Fruit fly (Drosophila melanogaster) whole organism, embryonic: Measurements from ENCODE around the gene DCTN1-p150.

Source experiments
- Ada2b ChIP-seq: fragments of 200-800 bp; sonication (Bioruptor generic); IDR thresholded peaks from 2 replicates; pipeline ENCODE4 v1.3.6; 2022; ENCODE audit warnings: missing biosample characterization, missing genetic modification characterization
- Blimp-1 ChIP-seq: fragments of 200-800 bp; sonication (Bioruptor generic); optimal IDR thresholded peaks from 3 replicates; lab custom pipeline; 2018; ENCODE audit warnings: missing biosample characterization, missing genetic modification characterization, mild to moderate bottlenecking, moderate library complexity, missing genetic modification reagents
- BtbVII ChIP-seq: fragments of 200-800 bp; sonication (Bioruptor generic); optimal IDR thresholded peaks from 3 replicates; lab custom pipeline; 2017; ENCODE audit warnings: missing biosample characterization, mild to moderate bottlenecking, missing genetic modification characterization
- CG10543 ChIP-seq: fragments of 200-800 bp; sonication (Bioruptor generic); optimal IDR thresholded peaks from 3 replicates; lab custom pipeline; 2017; ENCODE audit warnings: missing biosample characterization, mild to moderate bottlenecking, missing genetic modification characterization, moderate library complexity
- CG10959 ChIP-seq: fragments of 200-800 bp; sonication (Bioruptor generic); IDR thresholded peaks from 2 replicates; pipeline ENCODE4 v1.3.6; 2022; ENCODE audit warnings: missing biosample characterization, missing genetic modification characterization
- CG11085 ChIP-seq: fragments of 200-800 bp; sonication (Bioruptor generic); IDR thresholded peaks from 2 replicates; pipeline ENCODE4 v1.3.6; 2022; ENCODE audit warnings: missing biosample characterization, missing genetic modification characterization
- CG14014 ChIP-seq: fragments of 200-800 bp; sonication (Bioruptor generic); IDR thresholded peaks from 2 replicates; pipeline ENCODE4 v1.3.6; 2022; ENCODE audit warnings: missing biosample characterization, missing genetic modification characterization
- CG14441 ChIP-seq: fragments of 200-800 bp; sonication (Bioruptor generic); IDR thresholded peaks from 2 replicates; pipeline ENCODE4 v1.3.6; 2022; ENCODE audit warnings: missing biosample characterization, missing genetic modification characterization
- CG1529 ChIP-seq: fragments of 200-800 bp; sonication (Bioruptor generic); optimal IDR thresholded peaks from 3 replicates; lab custom pipeline; 2018; ENCODE audit warnings: missing biosample characterization, missing genetic modification characterization
- CG16815 ChIP-seq: fragments of 200-800 bp; sonication (Bioruptor generic); optimal IDR thresholded peaks from 3 replicates; lab custom pipeline; 2017; ENCODE audit warnings: missing biosample characterization, mild to moderate bottlenecking, missing genetic modification characterization
- CG2712 ChIP-seq: fragments of 200-800 bp; optimal IDR thresholded peaks from 3 replicates; lab custom pipeline; 2019; ENCODE audit warnings: missing biosample characterization, mild to moderate bottlenecking, missing genetic modification characterization, moderate library complexity
- CG2875 ChIP-seq: fragments of 200-800 bp; sonication (Bioruptor generic); optimal IDR thresholded peaks from 2 replicates; lab custom pipeline; 2017; ENCODE audit warnings: missing biosample characterization, mild to moderate bottlenecking, missing genetic modification characterization, missing genetic modification reagents
- CG30431 ChIP-seq: fragments of 200-800 bp; sonication (Bioruptor generic); optimal IDR thresholded peaks from 2 replicates; lab custom pipeline; 2017; ENCODE audit warnings: missing biosample characterization, missing genetic modification characterization
- CG3281 ChIP-seq: fragments of 200-800 bp; sonication (Bioruptor generic); optimal IDR thresholded peaks from 3 replicates; lab custom pipeline; 2017; ENCODE audit warnings: missing biosample characterization, mild to moderate bottlenecking, missing genetic modification characterization
- CG34376 ChIP-seq: fragments of 200-800 bp; sonication (Bioruptor generic); optimal IDR thresholded peaks from 2 replicates; lab custom pipeline; 2018; ENCODE audit warnings: missing biosample characterization, mild to moderate bottlenecking, missing genetic modification characterization
- CG4360 ChIP-seq: fragments of 200-800 bp; sonication (Bioruptor generic); IDR thresholded peaks from 2 replicates; pipeline ENCODE4 v1.3.6; 2022; ENCODE audit warnings: missing biosample characterization, missing genetic modification characterization
- CG5180 ChIP-seq: fragments of 200-800 bp; sonication (Bioruptor generic); optimal IDR thresholded peaks from 3 replicates; lab custom pipeline; 2017; ENCODE audit warnings: missing biosample characterization, missing genetic modification characterization, mild to moderate bottlenecking, moderate library complexity, missing genetic modification reagents
- CG6272 ChIP-seq: fragments of 200-800 bp; sonication (Bioruptor generic); IDR thresholded peaks from 2 replicates; pipeline ENCODE4 v1.3.6; 2022; ENCODE audit warnings: missing biosample characterization, missing genetic modification characterization
- CG6689 ChIP-seq: fragments of 200-800 bp; sonication (Bioruptor generic); IDR thresholded peaks from 2 replicates; pipeline ENCODE4 v1.3.6; 2022; ENCODE audit warnings: missing biosample characterization, missing genetic modification characterization
- CG6813 ChIP-seq: fragments of 200-800 bp; sonication (Bioruptor generic); optimal IDR thresholded peaks from 2 replicates; lab custom pipeline; 2017; ENCODE audit warnings: missing biosample characterization, missing genetic modification characterization, mild to moderate bottlenecking, moderate library complexity, missing genetic modification reagents
- CG7786 ChIP-seq: fragments of 200-800 bp; sonication (Bioruptor generic); optimal IDR thresholded peaks from 2 replicates; lab custom pipeline; 2016; ENCODE audit warnings: missing biosample characterization, missing genetic modification characterization
- CG8388 ChIP-seq: fragments of 200-800 bp; sonication (Bioruptor generic); optimal IDR thresholded peaks from 2 replicates; lab custom pipeline; 2019; ENCODE audit warnings: missing biosample characterization, mild to moderate bottlenecking, missing genetic modification characterization, moderate library complexity
- CG9215 ChIP-seq: fragments of 200-800 bp; sonication (Bioruptor generic); IDR thresholded peaks from 2 replicates; pipeline ENCODE4 v1.3.6; 2022; ENCODE audit warnings: missing biosample characterization, missing genetic modification characterization
- Hsf ChIP-seq: fragments of 200-800 bp; sonication (Bioruptor generic); optimal IDR thresholded peaks from 3 replicates; lab custom pipeline; 2016; ENCODE audit warnings: missing biosample characterization, missing genetic modification characterization
- Lim3 ChIP-seq: fragments of 200-800 bp; sonication (Bioruptor generic); IDR thresholded peaks from 2 replicates; pipeline ENCODE4 v1.3.6; 2022; ENCODE audit warnings: missing biosample characterization, missing genetic modification characterization
- MBD-R2 ChIP-seq: fragments of 200-800 bp; sonication (Bioruptor generic); IDR thresholded peaks from 2 replicates; pipeline ENCODE4 v1.3.6; 2022; ENCODE audit warnings: missing biosample characterization, missing genetic modification characterization
- Med ChIP-seq: fragments of 200-800 bp; sonication (Bioruptor generic); peaks from one replicate; lab custom pipeline; 2016; ENCODE audit warnings: missing biosample characterization, missing genetic modification characterization, mild to moderate bottlenecking, inconsistent platforms, moderate library complexity
- Nf-YA ChIP-seq: fragments of 200-800 bp; sonication (Bioruptor generic); IDR thresholded peaks from 2 replicates; pipeline ENCODE4 v1.3.6; 2022; ENCODE audit warnings: missing biosample characterization, missing genetic modification characterization
- Stat92E ChIP-seq, 3 experiments: fragments of >200 bp in 2 of 3; fragments of 200-800 bp in 1 of 3; sonication (Bioruptor generic) in 1 of 3; optimal IDR thresholded peaks; 2 replicates each; lab custom pipeline; 2017 to 2019; ENCODE audit warnings: missing biosample characterization in 3 of 3, missing genetic modification characterization in 3 of 3, mild to moderate bottlenecking in 1 of 3, moderate library complexity in 1 of 3
- Trl ChIP-seq, 3 experiments: fragments of >200 bp in 2 of 3; fragments of 200-800 bp in 1 of 3; sonication (Bioruptor generic) in 1 of 3; optimal IDR thresholded peaks; 2 replicates in 1 of 3; 3 replicates in 2 of 3; lab custom pipeline; 2016 to 2017; ENCODE audit warnings: missing biosample characterization in 1 of 3, missing genetic modification characterization in 1 of 3
- Xbp1 ChIP-seq: fragments of 200-800 bp; sonication (Bioruptor generic); optimal IDR thresholded peaks from 3 replicates; lab custom pipeline; 2016; ENCODE audit warnings: missing biosample characterization, mild to moderate bottlenecking, missing genetic modification characterization
- cad ChIP-seq: fragments of >200 bp; optimal IDR thresholded peaks from 2 replicates; lab custom pipeline; 2017; ENCODE audit warnings: missing biosample characterization, missing genetic modification characterization
- chm ChIP-seq: fragments of 200-800 bp; sonication (Bioruptor generic); IDR thresholded peaks from 2 replicates; pipeline ENCODE4 v1.3.6; 2022; ENCODE audit warnings: missing biosample characterization, missing genetic modification characterization
- chn ChIP-seq: fragments of 200-800 bp; sonication (Bioruptor generic); optimal IDR thresholded peaks from 2 replicates; lab custom pipeline; 2016; ENCODE audit warnings: missing biosample characterization, missing genetic modification characterization
- corto ChIP-seq: fragments of 200-800 bp; sonication (Bioruptor generic); optimal IDR thresholded peaks from 2 replicates; lab custom pipeline; 2016; ENCODE audit warnings: missing biosample characterization, mild to moderate bottlenecking, missing genetic modification characterization, moderate library complexity
- croc ChIP-seq: fragments of 200-800 bp; sonication (Bioruptor generic); conservative IDR thresholded peaks from 3 replicates; pipeline ENCODE4 v1.3.6; 2022; ENCODE audit warnings: missing biosample characterization, missing genetic modification characterization
- ewg ChIP-seq: fragments of 200-800 bp; sonication (Bioruptor generic); optimal IDR thresholded peaks from 3 replicates; lab custom pipeline; 2017; ENCODE audit warnings: mild to moderate bottlenecking, missing biosample characterization, missing genetic modification reagents, missing genetic modification characterization
- gcm2 ChIP-seq: fragments of 200-800 bp; sonication (Bioruptor generic); optimal IDR thresholded peaks from 2 replicates; lab custom pipeline; 2016; ENCODE audit warnings: missing biosample characterization, missing genetic modification characterization
- inv ChIP-seq: fragments of 200-800 bp; sonication (Bioruptor generic); IDR thresholded peaks from 2 replicates; pipeline ENCODE4 v1.3.6; 2022; ENCODE audit warnings: missing biosample characterization, missing genetic modification characterization; ENCODE audit not compliant: partially characterized antibody
- luna ChIP-seq: fragments of 200-800 bp; sonication (Bioruptor generic); optimal IDR thresholded peaks from 2 replicates; lab custom pipeline; 2016; ENCODE audit warnings: missing biosample characterization, missing genetic modification characterization
- rib ChIP-seq: fragments of 200-800 bp; sonication (Bioruptor generic); IDR thresholded peaks from 2 replicates; pipeline ENCODE4 v1.3.6; 2022; ENCODE audit warnings: missing biosample characterization, missing genetic modification characterization
- run ChIP-seq: fragments of 200-800 bp; sonication (Bioruptor generic); optimal IDR thresholded peaks from 3 replicates; lab custom pipeline; 2018; ENCODE audit warnings: missing biosample characterization, mild to moderate bottlenecking, missing genetic modification characterization
- sd ChIP-seq: fragments of 200-800 bp; sonication (Bioruptor generic); optimal IDR thresholded peaks from 3 replicates; lab custom pipeline; 2018; ENCODE audit warnings: missing biosample characterization, mild to moderate bottlenecking, missing genetic modification characterization, moderate library complexity
- sens ChIP-seq: fragments of 200-800 bp; sonication (Bioruptor generic); peaks from one replicate; lab custom pipeline; 2016; ENCODE audit warnings: missing biosample characterization, missing genetic modification characterization
- seq ChIP-seq: fragments of 200-800 bp; sonication (Bioruptor generic); IDR thresholded peaks from 2 replicates; pipeline ENCODE4 v1.3.6; 2022; ENCODE audit warnings: missing biosample characterization, missing genetic modification characterization
- tap ChIP-seq: fragments of 200-800 bp; optimal IDR thresholded peaks from 3 replicates; lab custom pipeline; 2019; ENCODE audit warnings: missing biosample characterization, mild to moderate bottlenecking, missing genetic modification characterization, moderate library complexity
- unc-4 ChIP-seq: fragments of 200-800 bp; sonication (Bioruptor generic); IDR thresholded peaks from 2 replicates; pipeline ENCODE4 v1.3.6; 2022; ENCODE audit warnings: missing biosample characterization, missing genetic modification characterization; ENCODE audit not compliant: partially characterized antibody
- vnd ChIP-seq: fragments of 200-800 bp; sonication (Bioruptor generic); IDR thresholded peaks from 3 replicates; pipeline ENCODE4 v1.3.6; 2022; ENCODE audit warnings: missing biosample characterization, missing genetic modification characterization; ENCODE audit not compliant: partially characterized antibody
- wek ChIP-seq: fragments of 200-800 bp; sonication (Bioruptor generic); optimal IDR thresholded peaks from 3 replicates; lab custom pipeline; 2018; ENCODE audit warnings: missing biosample characterization, mild to moderate bottlenecking, missing genetic modification characterization, moderate library complexity

DCTN1-p150 gene

DNA sequence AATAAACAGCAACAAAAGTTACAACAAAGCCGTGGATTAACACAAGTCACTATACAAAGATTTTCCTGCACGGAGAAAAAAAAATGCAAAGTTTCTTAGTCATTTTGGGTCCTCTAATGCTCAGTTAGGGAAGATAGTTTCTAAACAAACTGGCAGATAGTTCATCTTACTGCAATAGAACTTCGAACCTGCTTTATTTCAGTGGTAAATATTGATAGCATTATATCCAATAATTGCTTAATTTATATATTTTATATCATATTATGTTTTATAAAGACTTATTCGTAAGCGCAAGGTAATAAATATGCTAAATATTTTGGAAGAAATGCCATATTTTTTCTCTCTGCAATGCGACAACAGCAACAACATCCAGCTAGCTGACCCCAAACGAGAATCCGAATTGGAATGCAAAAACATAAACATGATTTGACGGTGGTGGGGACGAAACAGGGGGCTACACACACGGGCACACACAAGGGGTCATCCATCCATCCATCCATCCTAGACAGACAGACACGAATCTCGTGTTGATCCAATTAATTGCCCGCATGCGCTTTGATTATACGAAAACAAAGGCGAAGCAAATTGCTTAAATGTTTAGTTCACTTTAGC lies 17.4 kb upstream of the DCTN1-p150 start:
- TF ChIP-seq CG9215 (GFP tag; lab: Robert Waterston, UW) (no peak; the same call in 1 of the 2 replicates), chm (GFP tag; lab: Robert Waterston, UW) (no peak), CG11085 (0 out of 2 replicates have a peak, but pooled peaks have one; percentile 25), Med (peak; percentile 58), wek (GFP tag; lab: Kevin White, UChicago) (no peak), gcm2 (GFP tag; lab: Kevin White, UChicago) (no peak), CG14014 (GFP tag; lab: Robert Waterston, UW) (peak; percentile 57), CG7786 (GFP tag; lab: Kevin White, UChicago) (no peak), Hsf (GFP tag; lab: Kevin White, UChicago) (no peak), chn (GFP tag; lab: Kevin White, UChicago) (no peak), BtbVII (GFP tag; lab: Kevin White, UChicago) (peak; percentile 50), CG5180 (GFP tag; lab: Kevin White, UChicago) (peak; percentile 4), CG6813 (peak; percentile 51), CG3281 (GFP tag; lab: Kevin White, UChicago) (peak; percentile 51), tap (tag; lab: Kevin White, UChicago) (peak; percentile 49), cad (GFP tag; lab: Kevin White, UChicago) (no peak), CG2875 (GFP tag; lab: Kevin White, UChicago) (peak; percentile 58), CG30431 (peak; percentile 53), croc (GFP tag; lab: Robert Waterston, UW) (peak; percentile 56; the same call in 2 of the 3 replicates), corto (GFP tag; lab: Kevin White, UChicago) (no peak), vnd (no peak), CG10543 (GFP tag; lab: Kevin White, UChicago) (peak; percentile 31), CG14441 (GFP tag; lab: Robert Waterston, UW) (peak; percentile 64), CG6272 (GFP tag; lab: Robert Waterston, UW) (no peak), Stat92E (GFP tag; optimal IDR thresholded peaks at IDR 0.05; lab: Kevin White, UChicago) (no peak), CG8388 (GFP tag; lab: Kevin White, UChicago) (peak; percentile 70), sd (peak; percentile 67), Blimp-1 (peak; percentile 68), rib (GFP tag; lab: Robert Waterston, UW) (no peak), run (peak; percentile 2), luna (GFP tag; lab: Kevin White, UChicago) (no peak), sens (GFP tag; lab: Kevin White, UChicago) (peak; percentile 71), Lim3 (GFP tag; lab: Robert Waterston, UW) (no peak), CG10959 (GFP tag; lab: Robert Waterston, UW) (no peak), Trl (optimal IDR thresholded peaks at IDR 0.05; lab: Kevin White, UChicago) (no peak), Trl (GFP tag; optimal IDR thresholded peaks at IDR 0.05; lab: Kevin White, UChicago) (no peak), CG34376 (GFP tag; lab: Kevin White, UChicago) (no peak), MBD-R2 (GFP tag; lab: Robert Waterston, UW) (no peak), CG4360 (GFP tag; lab: Robert Waterston, UW) (peak; percentile 30; the same call in 1 of the 2 replicates), CG16815 (GFP tag; lab: Kevin White, UChicago) (peak; percentile 20), Nf-YA (GFP tag; lab: Robert Waterston, UW) (no peak), Xbp1 (GFP tag; lab: Kevin White, UChicago) (peak; percentile 68), inv (no peak), CG1529 (GFP tag; lab: Kevin White, UChicago) (peak; percentile 47), CG6689 (GFP tag; lab: Robert Waterston, UW) (peak; percentile 81), CG2712 (tag; lab: Kevin White, UChicago) (peak; percentile 84), unc-4 (GFP tag; lab: Robert Waterston, UW) (no peak), seq (GFP tag; lab: Robert Waterston, UW) (peak; percentile 75; the same call in 1 of the 2 replicates), Ada2b (GFP tag; lab: Robert Waterston, UW) (0 out of 2 replicates have a peak, but pooled peaks have one; percentile 13), ewg (GFP tag; lab: Kevin White, UChicago) (peak; percentile 49)
